Worm (Caenorhabditis elegans) whole organism, L1 larva: ENCODE results near the gene vha-2.

ENCODE experiments used
- C04F5.9 ChIP-seq: sonication (generic microtip); optimal IDR thresholded peaks from 2 replicates; lab custom pipeline; 2016; ENCODE audit warnings: missing genetic modification characterization, missing compliant biosample characterization
- C16A3.4 ChIP-seq: fragments of 150-350 bp; optimal IDR thresholded peaks from 2 replicates; lab custom pipeline; 2014; ENCODE audit warnings: missing biosample characterization, missing genetic modification characterization
- C34B4.2 ChIP-seq: sonication (generic microtip); optimal IDR thresholded peaks from 2 replicates; lab custom pipeline; 2017; ENCODE audit warnings: mild to moderate bottlenecking, missing genetic modification characterization, missing compliant biosample characterization
- F16B12.6 ChIP-seq: fragments of 150-350 bp; optimal IDR thresholded peaks from 2 replicates; lab custom pipeline; 2014; ENCODE audit warnings: missing biosample characterization, missing genetic modification characterization
- ama-1 ChIP-seq: fragments of 150-350 bp; optimal IDR thresholded peaks from 2 replicates; lab custom pipeline; 2014
- blmp-1 ChIP-seq: fragments of 150-350 bp; optimal IDR thresholded peaks from 2 replicates; lab custom pipeline; 2014; ENCODE audit warnings: missing biosample characterization, missing genetic modification characterization
- ceh-8 ChIP-seq: fragments of 200-800 bp; sonication (Bioruptor generic); optimal IDR thresholded peaks from 2 replicates; lab custom pipeline; 2018; ENCODE audit warnings: mild to moderate bottlenecking, missing genetic modification characterization, moderate library complexity, missing compliant biosample characterization
- ceh-82 ChIP-seq, 3 experiments: fragments of 150-350 bp in 1 of 3; sonication (generic microtip) in 2 of 3; optimal IDR thresholded peaks; 2 replicates each; lab custom pipeline; 2014 to 2017; ENCODE audit warnings: missing biosample characterization in 3 of 3, missing genetic modification characterization in 3 of 3
- ceh-88 ChIP-seq: fragments of 200-800 bp; sonication (Bioruptor generic); IDR thresholded peaks from 2 replicates; pipeline ENCODE4 v1.3.6; 2022; ENCODE audit warnings: missing genetic modification characterization, missing compliant biosample characterization
- ces-1 ChIP-seq: fragments of 150-350 bp; optimal IDR thresholded peaks from 2 replicates; lab custom pipeline; 2014; ENCODE audit warnings: missing biosample characterization, missing genetic modification reagents, missing genetic modification characterization
- dpl-1 ChIP-seq, 3 experiments: fragments of 150-350 bp in 2 of 3; sonication (generic microtip) in 1 of 3; optimal IDR thresholded peaks; 2 replicates each; lab custom pipeline; 2014 to 2017; ENCODE audit warnings: missing biosample characterization in 3 of 3, missing genetic modification characterization in 3 of 3, missing genetic modification reagents in 3 of 3
- dsc-1 ChIP-seq: sonication (generic microtip); optimal IDR thresholded peaks from 2 replicates; lab custom pipeline; 2016; ENCODE audit warnings: mild to moderate bottlenecking, missing genetic modification characterization, missing compliant biosample characterization
- egl-13 ChIP-seq: sonication (generic microtip); optimal IDR thresholded peaks from 2 replicates; lab custom pipeline; 2016; ENCODE audit warnings: missing genotype, missing genetic modification reagents, missing genetic modification characterization, missing compliant biosample characterization
- elt-2 ChIP-seq: sonication (generic microtip); optimal IDR thresholded peaks from 2 replicates; lab custom pipeline; 2016; ENCODE audit warnings: missing genetic modification characterization, mild to moderate bottlenecking, inconsistent platforms, missing compliant biosample characterization, missing genetic modification reagents
- fkh-8 ChIP-seq: sonication (generic microtip); optimal IDR thresholded peaks from 2 replicates; lab custom pipeline; 2016; ENCODE audit warnings: mild to moderate bottlenecking, missing genetic modification characterization, missing compliant biosample characterization
- hlh-17 ChIP-seq: fragments of 200-800 bp; sonication (Bioruptor generic); optimal IDR thresholded peaks from 2 replicates; lab custom pipeline; 2018; ENCODE audit warnings: missing genetic modification characterization, mild to moderate bottlenecking, missing compliant biosample characterization, moderate library complexity, borderline replicate concordance
- hlh-4 ChIP-seq: sonication (generic microtip); optimal IDR thresholded peaks from 2 replicates; lab custom pipeline; 2016; ENCODE audit warnings: mild to moderate bottlenecking, missing genetic modification characterization, missing compliant biosample characterization
- irx-1 ChIP-seq: sonication (generic microtip); optimal IDR thresholded peaks from 2 replicates; lab custom pipeline; 2016; ENCODE audit warnings: missing genetic modification characterization, missing compliant biosample characterization
- isw-1 ChIP-seq: fragments of 200-800 bp; sonication (Bioruptor generic); IDR thresholded peaks from 2 replicates; pipeline ENCODE4 v1.3.6; 2022; ENCODE audit warnings: missing genetic modification characterization, missing compliant biosample characterization
- jun-1 ChIP-seq: fragments of 150-350 bp; optimal IDR thresholded peaks from 2 replicates; lab custom pipeline; 2014; ENCODE audit warnings: missing biosample characterization, missing genetic modification reagents, missing genetic modification characterization
- lin-15B ChIP-seq: fragments of 150-350 bp; sonication (generic microtip); optimal IDR thresholded peaks from 3 replicates; lab custom pipeline; 2014; ENCODE audit warnings: missing biosample characterization, missing genetic modification characterization
- lin-39 ChIP-seq: fragments of 150-350 bp; optimal IDR thresholded peaks from 2 replicates; lab custom pipeline; 2014; ENCODE audit warnings: missing biosample characterization, missing genetic modification reagents, missing genetic modification characterization
- lir-3 ChIP-seq: sonication (generic microtip); optimal IDR thresholded peaks from 2 replicates; lab custom pipeline; 2016; ENCODE audit warnings: mild to moderate bottlenecking, missing genetic modification characterization, moderate library complexity, missing compliant biosample characterization; ENCODE audit not compliant: poor library complexity
- lsy-2 ChIP-seq, 2 experiments: fragments of 150-350 bp; optimal IDR thresholded peaks; 2 replicates each; lab custom pipeline; 2014; ENCODE audit warnings: missing biosample characterization in 2 of 2, missing genetic modification characterization in 2 of 2
- mdl-1 ChIP-seq, 2 experiments: fragments of 150-350 bp; optimal IDR thresholded peaks; 2 replicates each; lab custom pipeline; 2014 to 2017; ENCODE audit warnings: missing biosample characterization in 2 of 2, missing genetic modification characterization in 2 of 2, inconsistent platforms in 1 of 2
- mef-2 ChIP-seq: fragments of 150-350 bp; optimal IDR thresholded peaks from 2 replicates; lab custom pipeline; 2014; ENCODE audit warnings: missing biosample characterization, missing genetic modification characterization
- mep-1 ChIP-seq: fragments of 150-350 bp; optimal IDR thresholded peaks from 2 replicates; lab custom pipeline; 2014; ENCODE audit warnings: missing biosample characterization, missing genetic modification characterization
- nhr-12 ChIP-seq: sonication (generic microtip); optimal IDR thresholded peaks from 2 replicates; lab custom pipeline; 2017; ENCODE audit warnings: missing biosample characterization, missing genetic modification characterization
- nhr-19 ChIP-seq: fragments of 200-800 bp; sonication (Bioruptor generic); conservative IDR thresholded peaks from 2 replicates; pipeline ENCODE4 v1.3.6; 2022; ENCODE audit warnings: missing genetic modification characterization, missing compliant biosample characterization
- nhr-237 ChIP-seq: fragments of 150-350 bp; optimal IDR thresholded peaks from 2 replicates; lab custom pipeline; 2014; ENCODE audit warnings: missing biosample characterization, missing genetic modification characterization
- nhr-47 ChIP-seq: sonication (generic microtip); optimal IDR thresholded peaks from 2 replicates; lab custom pipeline; 2016; ENCODE audit warnings: mild to moderate bottlenecking, missing genetic modification characterization, moderate library complexity, missing compliant biosample characterization
- nhr-76 ChIP-seq: sonication (generic microtip); optimal IDR thresholded peaks from 2 replicates; lab custom pipeline; 2017; ENCODE audit warnings: missing biosample characterization, missing genetic modification characterization
- nhr-77 ChIP-seq: fragments of 150-350 bp; optimal IDR thresholded peaks from 2 replicates; lab custom pipeline; 2014; ENCODE audit warnings: missing biosample characterization, missing genetic modification characterization
- nhr-84 ChIP-seq: sonication (generic microtip); optimal IDR thresholded peaks from 2 replicates; lab custom pipeline; 2017; ENCODE audit warnings: missing biosample characterization, missing genetic modification characterization
- nhr-85 ChIP-seq: sonication (generic microtip); peaks from one replicate; lab custom pipeline; 2016; ENCODE audit warnings: missing genetic modification characterization, inconsistent platforms, missing compliant biosample characterization
- nhr-90 ChIP-seq: sonication (generic microtip); optimal IDR thresholded peaks from 2 replicates; lab custom pipeline; 2016; ENCODE audit warnings: mild to moderate bottlenecking, missing genetic modification characterization, missing compliant biosample characterization; ENCODE audit not compliant: poor library complexity
- pqm-1 ChIP-seq: sonication (generic microtip); optimal IDR thresholded peaks from 3 replicates; lab custom pipeline; 2017; ENCODE audit warnings: missing biosample characterization, missing genetic modification characterization
- rnt-1 ChIP-seq: sonication (generic microtip); optimal IDR thresholded peaks from 2 replicates; lab custom pipeline; 2016; ENCODE audit warnings: mild to moderate bottlenecking, missing genetic modification characterization, moderate library complexity, missing compliant biosample characterization
- skn-1 ChIP-seq: fragments of 150-350 bp; optimal IDR thresholded peaks from 2 replicates; lab custom pipeline; 2014; ENCODE audit warnings: missing biosample characterization, missing genetic modification characterization
- snu-23 ChIP-seq: sonication (generic microtip); optimal IDR thresholded peaks from 2 replicates; lab custom pipeline; 2016; ENCODE audit warnings: missing genetic modification characterization, missing compliant biosample characterization
- sox-4 ChIP-seq: sonication (generic microtip); optimal IDR thresholded peaks from 2 replicates; lab custom pipeline; 2016; ENCODE audit warnings: missing genetic modification characterization, missing compliant biosample characterization
- sptf-1 ChIP-seq: fragments of 150-350 bp; optimal IDR thresholded peaks from 2 replicates; lab custom pipeline; 2014; ENCODE audit warnings: missing biosample characterization, missing genetic modification characterization
- sup-37 ChIP-seq: fragments of 200-800 bp; sonication (Bioruptor generic); optimal IDR thresholded peaks from 2 replicates; lab custom pipeline; 2018; ENCODE audit warnings: mild to moderate bottlenecking, missing genetic modification characterization, missing compliant biosample characterization
- swsn-7 ChIP-seq: sonication (generic microtip); optimal IDR thresholded peaks from 2 replicates; lab custom pipeline; 2016; ENCODE audit warnings: missing genetic modification characterization, missing compliant biosample characterization
- tbx-2 ChIP-seq: sonication (generic microtip); optimal IDR thresholded peaks from 2 replicates; lab custom pipeline; 2016; ENCODE audit warnings: missing genetic modification characterization, missing compliant biosample characterization
- unc-130 ChIP-seq: fragments of 150-350 bp; optimal IDR thresholded peaks from 2 replicates; lab custom pipeline; 2017; ENCODE audit warnings: missing biosample characterization, missing genetic modification characterization, inconsistent platforms
- unc-98 ChIP-seq: fragments of 200-800 bp; sonication (Bioruptor generic); IDR thresholded peaks from 2 replicates; pipeline ENCODE4 v1.3.6; 2022; ENCODE audit warnings: missing genetic modification characterization, missing compliant biosample characterization
- xbp-1 ChIP-seq: sonication (generic microtip); optimal IDR thresholded peaks from 2 replicates; lab custom pipeline; 2016; ENCODE audit warnings: missing genetic modification characterization, missing compliant biosample characterization
- zip-4 ChIP-seq: fragments of 200-800 bp; sonication (Bioruptor generic); optimal IDR thresholded peaks from 2 replicates; lab custom pipeline; 2018; ENCODE audit warnings: mild to moderate bottlenecking, missing genetic modification characterization, moderate library complexity, missing compliant biosample characterization
- ztf-4 ChIP-seq: fragments of 150-350 bp; optimal IDR thresholded peaks from 2 replicates; lab custom pipeline; 2014; ENCODE audit warnings: missing biosample characterization, missing genetic modification characterization

vha-2 gene

ce11 chrIII:9826005-9826404, 44.0 kb downstream of the vha-2 start (continued):
- peak; percentile 42 for TF ChIP-seq nhr-90
- TF ChIP-seq mdl-1 (tag; optimal IDR thresholded peaks at IDR 0.05; lab: Kevin White, UChicago), result peak in 1 of 2 experiments; percentile 66
- peak; percentile 12 for TF ChIP-seq C04F5.9 (tag; lab: Kevin White, UChicago)
- peak; percentile 60 for TF ChIP-seq F16B12.6 (tag; lab: Kevin White, UChicago)
- peak; percentile 56 for TF ChIP-seq swsn-7 (tag; lab: Kevin White, UChicago)
- peak; percentile 43 for TF ChIP-seq blmp-1 (tag; lab: Kevin White, UChicago)
- no peak for TF ChIP-seq hlh-17 (GFP tag; lab: Kevin White, UChicago)
- TF ChIP-seq lir-3, result peak; percentile 11
- TF ChIP-seq ztf-4 (tag; lab: Kevin White, UChicago), result peak; percentile 18
- no peak for TF ChIP-seq nhr-12 (tag; lab: Kevin White, UChicago)
- peak; percentile 56 for TF ChIP-seq tbx-2 (tag; lab: Kevin White, UChicago)
- TF ChIP-seq jun-1 (tag; lab: Kevin White, UChicago), result peak; percentile 17
- TF ChIP-seq xbp-1, result peak; percentile 11
- no peak for TF ChIP-seq ceh-88 (GFP tag; lab: Robert Waterston, UW)

ce11 chrIII:9827163-9827951, 45.4 kb downstream of the vha-2 start, which contains the start of the genes ZK632.10 and ZK632.11:
TSS of gene ZK632.10 (minus strand) at chrIII:9827722.
TSS of gene ZK632.11 (plus strand) at chrIII:9827915.
- TF ChIP-seq fkh-8 (tag; lab: Kevin White, UChicago), result peak; percentile 15
- no peak for TF ChIP-seq nhr-237 (tag; lab: Kevin White, UChicago)
- TF ChIP-seq nhr-47, result peak; percentile 46
- peak; percentile 97 to 99 for TF ChIP-seq lsy-2 (tag; optimal IDR thresholded peaks at IDR 0.05; lab: Kevin White, UChicago)
- peak in 1 of 2 experiments; percentile 47 for TF ChIP-seq mdl-1 (tag; optimal IDR thresholded peaks at IDR 0.05; lab: Kevin White, UChicago)
- TF ChIP-seq nhr-19, result peak; percentile 23; the same call in 1 of the 2 replicates
- peak; percentile 46 for TF ChIP-seq snu-23
- TF ChIP-seq mep-1 (tag; lab: Kevin White, UChicago), result peak; percentile 81
- no peak for TF ChIP-seq ztf-4 (tag; lab: Kevin White, UChicago)
- no peak for TF ChIP-seq nhr-84
- TF ChIP-seq dsc-1 (tag; lab: Kevin White, UChicago), result no peak
- no peak for TF ChIP-seq nhr-12 (tag; lab: Kevin White, UChicago)
- no peak for TF ChIP-seq mef-2 (tag; lab: Kevin White, UChicago)
- TF ChIP-seq ama-1 (lab: Kevin White, UChicago), result no peak
- TF ChIP-seq C34B4.2 (tag; lab: Kevin White, UChicago), result no peak
- no peak for TF ChIP-seq egl-13 (tag; lab: Kevin White, UChicago)
- no peak for TF ChIP-seq hlh-17 (GFP tag; lab: Kevin White, UChicago)
- TF ChIP-seq sox-4 (tag; lab: Kevin White, UChicago), result no peak
- peak; percentile 81 for TF ChIP-seq skn-1 (tag; lab: Kevin White, UChicago)
- TF ChIP-seq pqm-1 (tag; lab: Kevin White, UChicago), result no peak
- peak; percentile 42 for TF ChIP-seq unc-130 (tag; lab: Kevin White, UChicago)
- TF ChIP-seq nhr-85 (tag; lab: Kevin White, UChicago), result peak; percentile 53
- no peak for TF ChIP-seq zip-4 (GFP tag; lab: Kevin White, UChicago)
- TF ChIP-seq dpl-1 (GFP tag; optimal IDR thresholded peaks at IDR 0.05; lab: Kevin White, UChicago), result peak; percentile 26 to 76 (median 44)
- TF ChIP-seq sptf-1 (tag; lab: Kevin White, UChicago), result no peak
- no peak for TF ChIP-seq hlh-4
- TF ChIP-seq irx-1 (tag; lab: Kevin White, UChicago), result no peak
- no peak for TF ChIP-seq ceh-88 (GFP tag; lab: Robert Waterston, UW)
- no peak for TF ChIP-seq nhr-76 (tag; lab: Kevin White, UChicago)
- TF ChIP-seq ceh-8 (GFP tag; lab: Kevin White, UChicago), result no peak
- TF ChIP-seq ces-1, result no peak
- TF ChIP-seq sup-37 (GFP tag; lab: Kevin White, UChicago), result no peak
- no peak for TF ChIP-seq elt-2 (tag; lab: Kevin White, UChicago)
- peak; percentile 16; the same call in 1 of the 2 replicates for TF ChIP-seq isw-1
- TF ChIP-seq C16A3.4 (tag; lab: Kevin White, UChicago), result peak; percentile 55
- TF ChIP-seq nhr-77 (tag; lab: Kevin White, UChicago), result peak; percentile 2
- peak in 1 of 3 experiments; percentile 51 for TF ChIP-seq ceh-82 (tag; optimal IDR thresholded peaks at IDR 0.05; lab: Kevin White, UChicago)
- peak; percentile 55 for TF ChIP-seq rnt-1 (tag; lab: Kevin White, UChicago)
- TF ChIP-seq swsn-7 (tag; lab: Kevin White, UChicago), result peak; percentile 28
- peak; percentile 15 for TF ChIP-seq lin-15B (tag; lab: Kevin White, UChicago)
- TF ChIP-seq unc-98, result no peak
- no peak for TF ChIP-seq lin-39 (tag; lab: Kevin White, UChicago)
